Worm (Caenorhabditis elegans): ENCODE measurements around the gene gcy-34.

Gene gcy-34

ce11 chrV:13411225-13411991 lies 25.7 kb upstream of the gcy-34 start:
- TF ChIP-seq blmp-1 (tag; optimal IDR thresholded peaks at IDR 0.05; ENCODE audit: insufficient read depth): peak; percentile 65
- TF ChIP-seq ama-1 (optimal IDR thresholded peaks at IDR 0.05): peak; percentile 67
- TF ChIP-seq elt-3 (tag; optimal IDR thresholded peaks at IDR 0.05): peak; percentile 68
- no peak for TF ChIP-seq nhr-237 (tag; optimal IDR thresholded peaks at IDR 0.05)

- TF ChIP-seq blmp-1 (tag; optimal IDR thresholded peaks at IDR 0.05; ENCODE audit: insufficient read depth) (peak; percentile 30), nhr-25 (tag; optimal IDR thresholded peaks at IDR 0.05) (peak; percentile 60), nhr-11 (tag; optimal IDR thresholded peaks at IDR 0.05) (no peak), mdl-1 (tag; optimal IDR thresholded peaks at IDR 0.05) (no peak)
Observed at ce11 chrV:13410688-13411087, 25.0 kb upstream of the gcy-34 start, which contains the start of gene F53F1.4. F53F1.4 (plus strand) TSS chrV:13411077.

ce11 chrV:13409089-13409488 lies 23.4 kb upstream of the gcy-34 start:
- peak in 1 of 2 experiments; percentile 50 for TF ChIP-seq lsy-2 (tag; optimal IDR thresholded peaks at IDR 0.05)
- peak; percentile 36 for TF ChIP-seq nhr-25 (tag; optimal IDR thresholded peaks at IDR 0.05)
- TF ChIP-seq gmeb-1 (tag; optimal IDR thresholded peaks at IDR 0.05): peak; percentile 82
- TF ChIP-seq sma-9 (GFP tag; optimal IDR thresholded peaks at IDR 0.05): peak; percentile 34
- no peak for TF ChIP-seq sma-9 (tag; optimal IDR thresholded peaks at IDR 0.05)
- peak; percentile 9 for TF ChIP-seq C34F6.9 (tag; optimal IDR thresholded peaks at IDR 0.05)
- no peak for TF ChIP-seq blmp-1 (tag; optimal IDR thresholded peaks at IDR 0.05; ENCODE audit: insufficient read depth)
- peak; percentile 36 for TF ChIP-seq sma-3 (GFP tag; optimal IDR thresholded peaks at IDR 0.05)
- no peak for TF ChIP-seq nhr-11 (tag; optimal IDR thresholded peaks at IDR 0.05)

DNA sequence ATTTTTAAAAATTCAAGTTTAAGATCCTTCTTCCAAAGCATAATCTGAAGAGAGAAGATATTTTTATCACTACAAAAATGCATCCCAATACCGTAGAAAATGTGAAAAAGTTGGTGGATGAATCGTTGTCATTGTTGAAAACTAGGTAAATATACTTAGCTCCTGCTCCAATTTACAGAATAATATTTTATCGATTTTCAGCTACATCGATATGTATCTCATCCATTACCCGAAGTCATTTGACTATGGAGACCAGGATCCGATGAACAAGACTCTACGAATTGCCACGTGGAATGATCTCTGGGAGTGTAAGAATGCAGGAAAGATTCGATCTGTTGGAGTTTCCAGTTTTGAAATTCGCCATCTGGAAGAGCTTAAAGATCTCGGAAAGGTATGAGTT lies 22.7 kb upstream of the gcy-34 start:
- TF ChIP-seq zag-1 (tag; optimal IDR thresholded peaks at IDR 0.05): no peak

- TF ChIP-seq fos-1 (tag; optimal IDR thresholded peaks at IDR 0.05) (peak; percentile 67), nhr-237 (tag; optimal IDR thresholded peaks at IDR 0.05) (no peak)
Observed at ce11 chrV:13407913-13408312, 22.2 kb upstream of the gcy-34 start, which contains the start of gene F53F1.3. F53F1.3 (plus strand) TSS chrV:13408242.

ce11 chrV:13406511-13406910 lies 20.8 kb upstream of the gcy-34 start, which contains the start of gene F53F1.2:
F53F1.2 (plus strand) TSS chrV:13406816.
- TF ChIP-seq unc-55 (GFP tag; optimal IDR thresholded peaks at IDR 0.05): no peak
- TF ChIP-seq sem-4 (tag; optimal IDR thresholded peaks at IDR 0.05): no peak
- peak; percentile 80 for TF ChIP-seq blmp-1 (tag; optimal IDR thresholded peaks at IDR 0.05; ENCODE audit: insufficient read depth)

ce11 chrV:13406032-13406431 lies 20.3 kb upstream of the gcy-34 start, which contains the start of gene cutl-1:
cutl-1 (minus strand) TSS chrV:13406114.
- TF ChIP-seq ztf-11 (tag; optimal IDR thresholded peaks at IDR 0.05) (no peak), ztf-1 (GFP tag; conservative IDR thresholded peaks at IDR 0.05) (no peak), sem-4 (tag; optimal IDR thresholded peaks at IDR 0.05) (no peak), zag-1 (tag; optimal IDR thresholded peaks at IDR 0.05) (no peak), lin-39 (tag; optimal IDR thresholded peaks at IDR 0.05) (no peak), ZK546.5 (tag; optimal IDR thresholded peaks at IDR 0.05) (no peak), lsy-2 (tag; optimal IDR thresholded peaks at IDR 0.05) (peak in 1 of 2 experiments; percentile 32), nhr-12 (tag; optimal IDR thresholded peaks at IDR 0.05) (no peak)

- TF ChIP-seq elt-3 (tag; optimal IDR thresholded peaks at IDR 0.05) (no peak), zag-1 (tag; optimal IDR thresholded peaks at IDR 0.05) (no peak), unc-55 (GFP tag; optimal IDR thresholded peaks at IDR 0.05) (peak; percentile 4), nhr-129 (tag; optimal IDR thresholded peaks at IDR 0.05) (peak; percentile 80), blmp-1 (tag; optimal IDR thresholded peaks at IDR 0.05; ENCODE audit: insufficient read depth) (no peak), nhr-12 (tag; optimal IDR thresholded peaks at IDR 0.05) (no peak), sma-9 (GFP tag; optimal IDR thresholded peaks at IDR 0.05) (peak; percentile 42), sma-9 (tag; optimal IDR thresholded peaks at IDR 0.05) (no peak), F13H6.1 (tag; optimal IDR thresholded peaks at IDR 0.05) (peak; percentile 3), lin-11 (tag; optimal IDR thresholded peaks at IDR 0.05) (no peak), lsy-2 (tag; optimal IDR thresholded peaks at IDR 0.05) (peak in 1 of 2 experiments; percentile 18), C34F6.9 (tag; optimal IDR thresholded peaks at IDR 0.05) (peak; percentile 31), lin-39 (tag; optimal IDR thresholded peaks at IDR 0.05) (peak; percentile 72), alr-1 (tag; optimal IDR thresholded peaks at IDR 0.05) (no peak), sem-4 (tag; optimal IDR thresholded peaks at IDR 0.05) (no peak)
Observed at ce11 chrV:13402524-13402923, 16.8 kb upstream of the gcy-34 start.

Measured in whole organism, L2 larva.